Fruit fly (Drosophila melanogaster) whole organism, embryonic: ENCODE results near the gene djl.
A peak's percentile ranks its signal among the peaks of the same experiment; 100 is the strongest.

ENCODE experiments used
- CG10462 ChIP-seq: fragments of 200-800 bp; sonication (Bioruptor generic); optimal IDR thresholded peaks from 2 replicates; lab custom pipeline; 2016; ENCODE audit warnings: missing biosample characterization, missing genetic modification characterization
- CG1233 ChIP-seq: fragments of 200-800 bp; sonication (Bioruptor generic); optimal IDR thresholded peaks from 4 replicates; lab custom pipeline; 2018; ENCODE audit warnings: missing biosample characterization, mild to moderate bottlenecking, missing genetic modification characterization
- CG13894 ChIP-seq: fragments of 200-800 bp; sonication (Bioruptor generic); optimal IDR thresholded peaks from 3 replicates; lab custom pipeline; 2018; ENCODE audit warnings: missing biosample characterization, mild to moderate bottlenecking, missing genetic modification characterization, moderate library complexity
- CG16779 ChIP-seq: fragments of 200-800 bp; sonication (Bioruptor generic); IDR thresholded peaks from 2 replicates; pipeline ENCODE4 v1.3.6; 2022; ENCODE audit warnings: missing biosample characterization, missing genetic modification characterization
- CG16863 ChIP-seq: fragments of 200-800 bp; sonication (Bioruptor generic); optimal IDR thresholded peaks from 3 replicates; lab custom pipeline; 2016; ENCODE audit warnings: missing biosample characterization, missing genetic modification characterization
- CG17359 ChIP-seq: fragments of 200-800 bp; sonication (Bioruptor generic); optimal IDR thresholded peaks from 3 replicates; lab custom pipeline; 2018; ENCODE audit warnings: missing biosample characterization, mild to moderate bottlenecking, missing genetic modification characterization, moderate library complexity
- CG17802 ChIP-seq: fragments of 200-800 bp; sonication (Bioruptor generic); optimal IDR thresholded peaks from 2 replicates; lab custom pipeline; 2018; ENCODE audit warnings: missing biosample characterization, mild to moderate bottlenecking, missing genetic modification characterization, moderate library complexity
- CG2712 ChIP-seq: fragments of 200-800 bp; optimal IDR thresholded peaks from 3 replicates; lab custom pipeline; 2019; ENCODE audit warnings: missing biosample characterization, mild to moderate bottlenecking, missing genetic modification characterization, moderate library complexity
- CG31388 ChIP-seq: fragments of 200-800 bp; sonication (Bioruptor generic); optimal IDR thresholded peaks from 2 replicates; lab custom pipeline; 2016; ENCODE audit warnings: missing biosample characterization, missing genetic modification characterization
- CG3163 ChIP-seq: fragments of 200-800 bp; sonication (Bioruptor generic); optimal IDR thresholded peaks from 3 replicates; lab custom pipeline; 2016; ENCODE audit warnings: missing biosample characterization, missing genetic modification characterization
- CG32772 ChIP-seq: fragments of 200-800 bp; sonication (Bioruptor generic); IDR thresholded peaks from 2 replicates; pipeline ENCODE4 v1.3.6; 2022; ENCODE audit warnings: missing biosample characterization, missing genetic modification characterization
- CG3726 ChIP-seq: fragments of 200-800 bp; sonication (Bioruptor generic); IDR thresholded peaks from 3 replicates; pipeline ENCODE4, ENCODE4 v1.3.6; 2022; ENCODE audit warnings: missing biosample characterization, missing genetic modification characterization
- CG4404 ChIP-seq: fragments of 200-800 bp; sonication (Bioruptor generic); IDR thresholded peaks from 2 replicates; pipeline ENCODE4 v1.3.6; 2022; ENCODE audit warnings: missing biosample characterization, missing genetic modification characterization
- CG6854 ChIP-seq: fragments of 200-800 bp; sonication (Bioruptor generic); optimal IDR thresholded peaks from 3 replicates; lab custom pipeline; 2017; ENCODE audit warnings: missing biosample characterization, mild to moderate bottlenecking, missing genetic modification characterization
- CG7271 ChIP-seq: fragments of 200-800 bp; sonication (Bioruptor generic); optimal IDR thresholded peaks from 2 replicates; lab custom pipeline; 2018; ENCODE audit warnings: missing biosample characterization, mild to moderate bottlenecking, missing genetic modification characterization, moderate library complexity
- CG8478 ChIP-seq: fragments of >200 bp; optimal IDR thresholded peaks from 2 replicates; lab custom pipeline; 2018
- Drgx ChIP-seq: fragments of 200-800 bp; sonication (Bioruptor generic); IDR thresholded peaks from 2 replicates; pipeline ENCODE4 v1.3.6; 2022; ENCODE audit warnings: missing biosample characterization, missing genetic modification characterization
- Eip74EF ChIP-seq, 2 experiments: fragments of 200-800 bp in 1 of 2; fragments of >200 bp in 1 of 2; sonication (Bioruptor generic) in 1 of 2; optimal IDR thresholded peaks; 2 replicates each; lab custom pipeline; 2017 to 2019; ENCODE audit warnings: missing biosample characterization in 2 of 2, missing genetic modification characterization in 2 of 2, mild to moderate bottlenecking in 1 of 2, moderate library complexity in 1 of 2
- Ets65A ChIP-seq: fragments of 200-800 bp; sonication (Bioruptor generic); peaks from one replicate; lab custom pipeline; 2016; ENCODE audit warnings: missing biosample characterization, missing genetic modification characterization
- Fer3 ChIP-seq: fragments of 200-800 bp; sonication (Bioruptor generic); optimal IDR thresholded peaks from 2 replicates; lab custom pipeline; 2018; ENCODE audit warnings: missing biosample characterization, mild to moderate bottlenecking, missing genetic modification characterization, moderate library complexity
- HLHmδ ChIP-seq: fragments of 200-800 bp; sonication (Bioruptor generic); optimal IDR thresholded peaks from 2 replicates; lab custom pipeline; 2018; ENCODE audit warnings: missing biosample characterization, mild to moderate bottlenecking, missing genetic modification characterization, moderate library complexity
- Kr ChIP-seq: fragments of 200-800 bp; sonication (Bioruptor generic); optimal IDR thresholded peaks from 2 replicates; lab custom pipeline; 2017; ENCODE audit warnings: missing biosample characterization, mild to moderate bottlenecking, missing genetic modification characterization
- Max ChIP-seq: fragments of 200-800 bp; sonication (Bioruptor generic); optimal IDR thresholded peaks from 2 replicates; lab custom pipeline; 2016; ENCODE audit warnings: missing biosample characterization, mild to moderate bottlenecking, missing genetic modification characterization
- Mrtf ChIP-seq: fragments of 200-800 bp; sonication (Bioruptor generic); IDR thresholded peaks from 3 replicates; pipeline ENCODE4 v1.3.6; 2022; ENCODE audit warnings: missing biosample characterization, missing genetic modification characterization
- NFAT ChIP-seq: fragments of 200-800 bp; sonication (Bioruptor generic); IDR thresholded peaks from 2 replicates; pipeline ENCODE4 v1.3.6; 2022; ENCODE audit warnings: missing biosample characterization, missing genetic modification characterization
- Optix ChIP-seq: fragments of 200-800 bp; sonication (Bioruptor generic); IDR thresholded peaks from 3 replicates; pipeline ENCODE4 v1.3.6; 2022; ENCODE audit warnings: missing biosample characterization, missing genetic modification characterization
- Poxn ChIP-seq: fragments of 200-800 bp; sonication (Bioruptor generic); IDR thresholded peaks from 2 replicates; pipeline ENCODE4 v1.3.6; 2022; ENCODE audit warnings: missing biosample characterization, missing genetic modification characterization
- Side ChIP-seq: fragments of 200-800 bp; sonication (Bioruptor generic); optimal IDR thresholded peaks from 2 replicates; lab custom pipeline; 2016; ENCODE audit warnings: missing biosample characterization, missing genetic modification characterization
- Sin3A ChIP-seq: fragments of >200 bp; optimal IDR thresholded peaks from 2 replicates; lab custom pipeline; 2018
- Stat92E ChIP-seq, 3 experiments: fragments of >200 bp in 2 of 3; fragments of 200-800 bp in 1 of 3; sonication (Bioruptor generic) in 1 of 3; optimal IDR thresholded peaks; 2 replicates each; lab custom pipeline; 2017 to 2019; ENCODE audit warnings: missing biosample characterization in 3 of 3, missing genetic modification characterization in 3 of 3, mild to moderate bottlenecking in 1 of 3, moderate library complexity in 1 of 3
- TFAM ChIP-seq: fragments of 200-800 bp; sonication (Bioruptor generic); optimal IDR thresholded peaks from 2 replicates; lab custom pipeline; 2017; ENCODE audit warnings: missing biosample characterization, missing genetic modification characterization, inconsistent platforms
- ato ChIP-seq: fragments of 200-800 bp; sonication (Bioruptor generic); IDR thresholded peaks from 2 replicates; pipeline ENCODE4 v1.3.6; 2022; ENCODE audit warnings: missing biosample characterization, missing genetic modification characterization; ENCODE audit not compliant: partially characterized antibody
- cas ChIP-seq: fragments of 200-800 bp; sonication (Bioruptor generic); IDR thresholded peaks from 2 replicates; pipeline ENCODE4 v1.3.6; 2022; ENCODE audit warnings: missing biosample characterization, missing genetic modification characterization
- caup ChIP-seq: fragments of 200-800 bp; sonication (Bioruptor generic); optimal IDR thresholded peaks from 3 replicates; lab custom pipeline; 2017; ENCODE audit warnings: missing biosample characterization, mild to moderate bottlenecking, missing genetic modification characterization, moderate library complexity; ENCODE audit not compliant: severe bottlenecking
- chinmo ChIP-seq: fragments of 200-800 bp; sonication (Bioruptor generic); IDR thresholded peaks from 4 replicates; pipeline ENCODE4 v1.3.6; 2022; ENCODE audit warnings: missing biosample characterization, missing genetic modification characterization; ENCODE audit not compliant: partially characterized antibody
- dysf ChIP-seq: fragments of 200-800 bp; sonication (Bioruptor generic); IDR thresholded peaks from 3 replicates; pipeline ENCODE4 v1.3.6; 2022; ENCODE audit warnings: missing biosample characterization, missing genetic modification characterization
- exex ChIP-seq: fragments of 200-800 bp; sonication (Bioruptor generic); optimal IDR thresholded peaks from 4 replicates; lab custom pipeline; 2018; ENCODE audit warnings: missing biosample characterization, mild to moderate bottlenecking, missing genetic modification characterization, moderate library complexity
- fu2 ChIP-seq: fragments of 200-800 bp; sonication (Bioruptor generic); optimal IDR thresholded peaks from 2 replicates; lab custom pipeline; 2016; ENCODE audit warnings: missing biosample characterization, missing genetic modification characterization
- h ChIP-seq: fragments of >200 bp; optimal IDR thresholded peaks from 2 replicates; lab custom pipeline; 2017
- hb ChIP-seq: fragments of 200-800 bp; sonication (Bioruptor generic); IDR thresholded peaks from 3 replicates; pipeline ENCODE4 v1.3.6; 2022; ENCODE audit warnings: missing biosample characterization, missing genetic modification characterization; ENCODE audit not compliant: partially characterized antibody
- lab ChIP-seq: fragments of 200-800 bp; sonication (Bioruptor generic); optimal IDR thresholded peaks from 3 replicates; lab custom pipeline; 2017; ENCODE audit warnings: missing biosample characterization, missing genetic modification characterization, mild to moderate bottlenecking, moderate library complexity, missing genetic modification reagents
- luna ChIP-seq: fragments of 200-800 bp; sonication (Bioruptor generic); optimal IDR thresholded peaks from 2 replicates; lab custom pipeline; 2016; ENCODE audit warnings: missing biosample characterization, missing genetic modification characterization
- mirr ChIP-seq: fragments of 200-800 bp; sonication (Bioruptor generic); optimal IDR thresholded peaks from 3 replicates; lab custom pipeline; 2018; ENCODE audit warnings: missing biosample characterization, mild to moderate bottlenecking, missing genetic modification characterization
- nmo ChIP-seq: fragments of 200-800 bp; sonication (Bioruptor generic); optimal IDR thresholded peaks from 2 replicates; lab custom pipeline; 2018; ENCODE audit warnings: missing biosample characterization, mild to moderate bottlenecking, missing genetic modification characterization, moderate library complexity
- pnt ChIP-seq: fragments of 200-800 bp; sonication (Bioruptor generic); optimal IDR thresholded peaks from 3 replicates; lab custom pipeline; 2016; ENCODE audit warnings: missing biosample characterization, missing genetic modification characterization
- sisA ChIP-seq: fragments of 200-800 bp; sonication (Bioruptor generic); IDR thresholded peaks from 2 replicates; pipeline ENCODE4 v1.3.6; 2022; ENCODE audit warnings: missing biosample characterization, missing genetic modification characterization
- slou ChIP-seq: fragments of 200-800 bp; sonication (Bioruptor generic); optimal IDR thresholded peaks from 3 replicates; lab custom pipeline; 2016; ENCODE audit warnings: missing biosample characterization, missing genetic modification characterization
- sr ChIP-seq: fragments of 200-800 bp; sonication (Bioruptor generic); IDR thresholded peaks from 3 replicates; pipeline ENCODE4 v1.3.6; 2022; ENCODE audit warnings: missing biosample characterization, missing genetic modification characterization
- tll ChIP-seq, 2 experiments: fragments of 200-800 bp in 1 of 2; fragments of >200 bp in 1 of 2; sonication (Bioruptor generic) in 1 of 2; optimal IDR thresholded peaks; 2 replicates each; lab custom pipeline; 2017 to 2019; ENCODE audit warnings: missing biosample characterization in 2 of 2, missing genetic modification characterization in 2 of 2, mild to moderate bottlenecking in 1 of 2, moderate library complexity in 1 of 2
- vvl ChIP-seq: fragments of 200-800 bp; sonication (Bioruptor generic); IDR thresholded peaks from 2 replicates; pipeline ENCODE4 v1.3.6; 2022; ENCODE audit warnings: missing biosample characterization, missing genetic modification characterization
- z ChIP-seq: fragments of 200-800 bp; sonication (Bioruptor generic); IDR thresholded peaks from 3 replicates; pipeline ENCODE4 v1.3.6; 2022; ENCODE audit warnings: missing biosample characterization, missing genetic modification characterization
- zen ChIP-seq: fragments of 200-800 bp; sonication (Bioruptor generic); optimal IDR thresholded peaks from 3 replicates; lab custom pipeline; 2018; ENCODE audit warnings: missing biosample characterization, mild to moderate bottlenecking, missing genetic modification characterization, moderate library complexity

The djl gene

DNA sequence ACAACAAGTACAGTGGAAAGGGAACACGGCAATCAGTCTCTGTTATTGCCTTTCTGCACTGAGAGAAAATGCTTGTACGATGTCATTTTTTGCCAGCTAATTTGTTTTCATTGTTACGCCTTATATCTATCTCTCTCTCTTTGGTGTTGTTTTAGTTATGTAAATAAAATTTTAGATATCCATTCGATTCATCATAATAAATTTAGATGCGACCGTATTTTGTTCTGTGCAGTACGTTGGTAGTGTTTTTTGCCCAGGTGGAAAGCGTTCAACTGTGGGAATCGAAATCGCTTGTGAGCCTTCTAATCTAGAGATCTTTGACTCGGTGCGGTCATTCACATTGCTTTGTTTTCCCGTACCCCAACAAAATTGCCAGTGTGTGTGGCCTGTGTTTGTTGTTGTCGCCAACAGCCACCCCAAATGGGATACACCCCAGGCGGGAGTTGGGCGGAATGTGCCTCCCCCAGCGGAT lies 15.2 kb downstream of the djl start (continued):
- TF ChIP-seq CG32772 (GFP tag; lab: Robert Waterston, UW) (no peak), CG16863 (GFP tag; lab: Kevin White, UChicago) (peak; percentile 87), Eip74EF (GFP tag; optimal IDR thresholded peaks at IDR 0.05; lab: Kevin White, UChicago) (peak in 1 of 2 experiments; percentile 72), Mrtf (GFP tag; lab: Robert Waterston, UW) (no peak), hb (GFP tag; lab: Robert Waterston, UW) (no peak), ato (GFP tag; lab: Robert Waterston, UW) (no peak), TFAM (peak; percentile 52), chinmo (no peak), nmo (peak; percentile 91), Optix (GFP tag; lab: Robert Waterston, UW) (no peak), tll (GFP tag; optimal IDR thresholded peaks at IDR 0.05; lab: Kevin White, UChicago) (peak; percentile 21 to 84), luna (GFP tag; lab: Kevin White, UChicago) (peak; percentile 74), CG31388 (GFP tag; lab: Kevin White, UChicago) (peak; percentile 70), HLHmδ (GFP tag; lab: Kevin White, UChicago) (no peak), CG1233 (GFP tag; lab: Kevin White, UChicago) (peak; percentile 86), Drgx (GFP tag; lab: Robert Waterston, UW) (no peak), dysf (no peak), Kr (GFP tag; lab: Kevin White, UChicago) (no peak), Sin3A (lab: Kevin White, UChicago) (no peak), Poxn (GFP tag; lab: Robert Waterston, UW) (no peak), lab (peak; percentile 96), NFAT (no peak), CG6854 (GFP tag; lab: Kevin White, UChicago) (peak; percentile 90), CG4404 (GFP tag; lab: Robert Waterston, UW) (no peak), CG17802 (tag; lab: Kevin White, UChicago) (peak; percentile 62), sisA (GFP tag; lab: Robert Waterston, UW) (no peak), Ets65A (GFP tag; lab: Kevin White, UChicago) (peak; percentile 99), cas (GFP tag; lab: Robert Waterston, UW) (no peak), CG2712 (peak; percentile 92), Side (GFP tag; lab: Kevin White, UChicago) (peak; percentile 79), z (GFP tag; lab: Robert Waterston, UW) (no peak), CG8478 (lab: Kevin White, UChicago) (no peak), CG3726 (GFP tag; lab: Robert Waterston, UW) (no peak), mirr (GFP tag; lab: Kevin White, UChicago) (peak; percentile 33), Max (peak; percentile 86), CG3163 (GFP tag; lab: Kevin White, UChicago) (peak; percentile 79), fu2 (GFP tag; lab: Kevin White, UChicago) (peak; percentile 91), CG16779 (no peak), CG17359 (peak; percentile 94), slou (GFP tag; lab: Kevin White, UChicago) (peak; percentile 71), Fer3 (tag; lab: Kevin White, UChicago) (peak; percentile 91), vvl (no peak), sr (no peak), h (lab: Kevin White, UChicago) (no peak), zen (tag; lab: Kevin White, UChicago) (peak; percentile 90), pnt (GFP tag; lab: Kevin White, UChicago) (peak; percentile 73), CG10462 (GFP tag; lab: Kevin White, UChicago) (peak; percentile 76), CG13894 (tag; lab: Kevin White, UChicago) (peak; percentile 87), Stat92E (GFP tag; optimal IDR thresholded peaks at IDR 0.05; lab: Kevin White, UChicago) (peak in 1 of 3 experiments; percentile 62), caup (GFP tag; lab: Kevin White, UChicago) (peak; percentile 92), CG7271 (tag; lab: Kevin White, UChicago) (peak; percentile 66), exex (tag; lab: Kevin White, UChicago) (peak; percentile 76)
